Worm (Caenorhabditis elegans) whole organism, midembryonic: ENCODE data around the gene col-149.

Experiments used
- cog-1 ChIP-seq: sonication (generic microtip); optimal IDR thresholded peaks from 2 replicates; lab custom pipeline; 2016; ENCODE audit warnings: missing genetic modification characterization, missing compliant biosample characterization
- flt-1 ChIP-seq: fragments of 200-800 bp; sonication (Bioruptor generic); IDR thresholded peaks from 2 replicates; pipeline ENCODE4 v1.3.6; 2022; ENCODE audit warnings: missing genetic modification characterization, missing compliant biosample characterization
- tab-1 ChIP-seq: fragments of 200-800 bp; sonication (Bioruptor generic); IDR thresholded peaks from 2 replicates; pipeline ENCODE4 v1.3.6; 2022; ENCODE audit warnings: missing genetic modification characterization, missing compliant biosample characterization

ce11 chrV:10285853-10286252 is 6.8 kb downstream of the col-149 start:
- TF ChIP-seq tab-1 (GFP tag; lab: Robert Waterston, UW) = no peak
- TF ChIP-seq flt-1 (GFP tag; lab: Robert Waterston, UW) = no peak
- TF ChIP-seq cog-1 (tag; lab: Kevin White, UChicago) = no peak
